Fruit fly (Drosophila melanogaster): Measurements from ENCODE around the gene CG31445.

DNA sequence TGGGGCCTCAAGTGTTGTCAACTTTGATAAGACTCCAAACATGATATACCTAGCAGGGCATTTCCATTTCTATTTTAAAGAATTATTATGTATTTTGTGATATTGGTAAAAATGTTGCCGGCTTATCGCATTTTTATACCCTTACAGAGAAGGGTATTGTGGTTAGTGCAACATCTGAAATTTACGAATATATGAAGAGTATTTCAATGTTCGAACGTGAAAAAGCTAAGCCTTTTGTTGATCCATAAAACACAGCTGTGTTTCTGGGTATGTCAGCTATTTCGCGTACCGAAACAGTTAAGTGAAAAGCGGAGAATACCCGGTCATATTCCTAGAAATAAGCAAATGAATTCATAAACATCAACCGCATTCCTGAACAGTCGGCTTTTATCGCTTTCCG lies 47.3 kb upstream of the CG31445 start:
- TF ChIP-seq h (optimal IDR thresholded peaks at IDR 0.05) (no peak), Sin3A (optimal IDR thresholded peaks at IDR 0.05) (no peak), psq (optimal IDR thresholded peaks at IDR 0.05) (no peak), insv (optimal IDR thresholded peaks at IDR 0.05) (no peak), ttk (optimal IDR thresholded peaks at IDR 0.05) (no peak)

Data from Kc167 (cell line).